Fruit fly (Drosophila melanogaster) whole organism, embryonic: ENCODE data around the gene pigs.

ENCODE experiments used
- Aef1 ChIP-seq: fragments of 200-800 bp; sonication (Bioruptor generic); IDR thresholded peaks from 3 replicates; pipeline ENCODE4 v1.3.6; 2022; ENCODE audit warnings: missing biosample characterization, missing genetic modification characterization
- Awh ChIP-seq: fragments of 200-800 bp; sonication (Bioruptor generic); IDR thresholded peaks from 2 replicates; pipeline ENCODE4, ENCODE4 v1.3.6; 2022; ENCODE audit warnings: missing biosample characterization, missing genetic modification characterization
- CG10543 ChIP-seq: fragments of 200-800 bp; sonication (Bioruptor generic); optimal IDR thresholded peaks from 3 replicates; lab custom pipeline; 2017; ENCODE audit warnings: missing biosample characterization, mild to moderate bottlenecking, missing genetic modification characterization, moderate library complexity
- CG11696 ChIP-seq: fragments of 200-800 bp; sonication (Bioruptor generic); IDR thresholded peaks from 2 replicates; pipeline ENCODE4 v1.3.6; 2022; ENCODE audit warnings: missing biosample characterization, missing genetic modification characterization
- CG12155 ChIP-seq: fragments of 200-800 bp; sonication (Bioruptor generic); optimal IDR thresholded peaks from 3 replicates; lab custom pipeline; 2016; ENCODE audit warnings: missing biosample characterization, missing genetic modification characterization
- CG12659 ChIP-seq: fragments of 200-800 bp; sonication (Bioruptor generic); optimal IDR thresholded peaks from 3 replicates; lab custom pipeline; 2017; ENCODE audit warnings: mild to moderate bottlenecking, missing biosample characterization, missing genetic modification reagents, missing genetic modification characterization
- CG13287 ChIP-seq: fragments of 200-800 bp; sonication (Bioruptor generic); IDR thresholded peaks from 2 replicates; pipeline ENCODE4 v1.3.6; 2022; ENCODE audit warnings: missing biosample characterization, missing genetic modification characterization; ENCODE audit not compliant: partially characterized antibody
- CG13424 ChIP-seq: fragments of 200-800 bp; sonication (Bioruptor generic); optimal IDR thresholded peaks from 2 replicates; lab custom pipeline; 2019; ENCODE audit warnings: missing biosample characterization, mild to moderate bottlenecking, missing genetic modification characterization, moderate library complexity
- CG14441 ChIP-seq: fragments of 200-800 bp; sonication (Bioruptor generic); IDR thresholded peaks from 2 replicates; pipeline ENCODE4 v1.3.6; 2022; ENCODE audit warnings: missing biosample characterization, missing genetic modification characterization
- CG14710 ChIP-seq: fragments of 200-800 bp; sonication (Bioruptor generic); optimal IDR thresholded peaks from 3 replicates; lab custom pipeline; 2019; ENCODE audit warnings: missing biosample characterization, mild to moderate bottlenecking, missing genetic modification characterization, moderate library complexity
- CG14860 ChIP-seq: fragments of 200-800 bp; sonication (Bioruptor generic); IDR thresholded peaks from 3 replicates; pipeline ENCODE4 v1.3.6; 2022; ENCODE audit warnings: missing biosample characterization, missing genetic modification characterization; ENCODE audit not compliant: partially characterized antibody
- CG1792 ChIP-seq: fragments of 200-800 bp; sonication (Bioruptor generic); optimal IDR thresholded peaks from 2 replicates; lab custom pipeline; 2016; ENCODE audit warnings: missing biosample characterization, missing genetic modification characterization
- CG2129 ChIP-seq: fragments of 200-800 bp; sonication (Bioruptor generic); IDR thresholded peaks from 2 replicates; pipeline ENCODE4 v1.3.6; 2022; ENCODE audit warnings: missing biosample characterization, missing genetic modification characterization; ENCODE audit not compliant: partially characterized antibody
- CG30403 ChIP-seq: fragments of 200-800 bp; sonication (Bioruptor generic); optimal IDR thresholded peaks from 3 replicates; lab custom pipeline; 2016; ENCODE audit warnings: missing biosample characterization, missing genetic modification characterization
- CG34376 ChIP-seq: fragments of 200-800 bp; sonication (Bioruptor generic); optimal IDR thresholded peaks from 2 replicates; lab custom pipeline; 2018; ENCODE audit warnings: missing biosample characterization, mild to moderate bottlenecking, missing genetic modification characterization
- CG5180 ChIP-seq: fragments of 200-800 bp; sonication (Bioruptor generic); optimal IDR thresholded peaks from 3 replicates; lab custom pipeline; 2017; ENCODE audit warnings: missing biosample characterization, missing genetic modification characterization, mild to moderate bottlenecking, moderate library complexity, missing genetic modification reagents
- CG6791 ChIP-seq: fragments of 200-800 bp; sonication (Bioruptor generic); IDR thresholded peaks from 3 replicates; pipeline ENCODE4 v1.3.6; 2022; ENCODE audit warnings: missing biosample characterization, missing genetic modification characterization; ENCODE audit not compliant: partially characterized antibody
- CG8359 ChIP-seq: fragments of 200-800 bp; sonication (Bioruptor generic); optimal IDR thresholded peaks from 2 replicates; lab custom pipeline; 2017; ENCODE audit warnings: missing biosample characterization, mild to moderate bottlenecking, missing genetic modification characterization, borderline replicate concordance
- CG9727 ChIP-seq: fragments of 200-800 bp; sonication (Bioruptor generic); optimal IDR thresholded peaks from 3 replicates; lab custom pipeline; 2017; ENCODE audit warnings: missing biosample characterization, mild to moderate bottlenecking, missing genetic modification characterization
- CrebB ChIP-seq: fragments of 200-800 bp; sonication (Bioruptor generic); optimal IDR thresholded peaks from 3 replicates; lab custom pipeline; 2018; ENCODE audit warnings: missing biosample characterization, mild to moderate bottlenecking, missing genetic modification characterization
- D ChIP-seq, 2 experiments: fragments of 200-800 bp in 1 of 2; fragments of >200 bp in 1 of 2; sonication (Bioruptor generic) in 1 of 2; optimal IDR thresholded peaks; 2 replicates in 1 of 2; 3 replicates in 1 of 2; lab custom pipeline; 2017; ENCODE audit warnings: mild to moderate bottlenecking in 1 of 2, missing biosample characterization in 1 of 2, missing genetic modification characterization in 1 of 2, missing genetic modification reagents in 1 of 2
- D19A ChIP-seq: fragments of 200-800 bp; optimal IDR thresholded peaks from 3 replicates; lab custom pipeline; 2019; ENCODE audit warnings: missing biosample characterization, mild to moderate bottlenecking, missing genetic modification characterization, moderate library complexity
- Dip2 ChIP-seq: fragments of 200-800 bp; sonication (Bioruptor generic); IDR thresholded peaks from 2 replicates; pipeline ENCODE4 v1.3.6; 2022; ENCODE audit warnings: missing biosample characterization, missing genetic modification characterization
- Gsc ChIP-seq: fragments of 200-800 bp; sonication (Bioruptor generic); IDR thresholded peaks from 2 replicates; pipeline ENCODE4 v1.3.6; 2022; ENCODE audit warnings: missing biosample characterization, missing genetic modification characterization
- btn ChIP-seq: fragments of 200-800 bp; sonication (Bioruptor generic); optimal IDR thresholded peaks from 2 replicates; lab custom pipeline; 2016; ENCODE audit warnings: missing biosample characterization, missing genetic modification characterization
- cg ChIP-seq: fragments of 200-800 bp; sonication (Bioruptor generic); optimal IDR thresholded peaks from 3 replicates; lab custom pipeline; 2019; ENCODE audit warnings: missing biosample characterization, mild to moderate bottlenecking, missing genetic modification characterization, moderate library complexity
- chinmo ChIP-seq: fragments of 200-800 bp; sonication (Bioruptor generic); IDR thresholded peaks from 4 replicates; pipeline ENCODE4 v1.3.6; 2022; ENCODE audit warnings: missing biosample characterization, missing genetic modification characterization; ENCODE audit not compliant: partially characterized antibody
- da ChIP-seq: fragments of 200-800 bp; sonication (Bioruptor generic); optimal IDR thresholded peaks from 2 replicates; lab custom pipeline; 2016; ENCODE audit warnings: missing biosample characterization, missing genetic modification characterization
- dan ChIP-seq: fragments of 200-800 bp; sonication (Bioruptor generic); IDR thresholded peaks from 2 replicates; pipeline ENCODE4 v1.3.6; 2022; ENCODE audit warnings: missing biosample characterization, missing genetic modification characterization
- dm ChIP-seq: fragments of 200-800 bp; sonication (Bioruptor generic); optimal IDR thresholded peaks from 3 replicates; lab custom pipeline; 2016; ENCODE audit warnings: missing biosample characterization, missing genetic modification characterization
- dmrt99B ChIP-seq: fragments of 200-800 bp; sonication (Bioruptor generic); optimal IDR thresholded peaks from 2 replicates; lab custom pipeline; 2018; ENCODE audit warnings: missing biosample characterization, mild to moderate bottlenecking, missing genetic modification characterization, moderate library complexity
- fd102C ChIP-seq: fragments of 200-800 bp; sonication (Bioruptor generic); optimal IDR thresholded peaks from 2 replicates; lab custom pipeline; 2018; ENCODE audit warnings: missing biosample characterization, mild to moderate bottlenecking, missing genetic modification characterization, moderate library complexity
- fu2 ChIP-seq: fragments of 200-800 bp; sonication (Bioruptor generic); optimal IDR thresholded peaks from 2 replicates; lab custom pipeline; 2016; ENCODE audit warnings: missing biosample characterization, missing genetic modification characterization
- hkb ChIP-seq, 2 experiments: fragments of 200-800 bp in 1 of 2; fragments of >200 bp in 1 of 2; sonication (Bioruptor generic) in 1 of 2; IDR thresholded peaks in 1 of 2; optimal IDR thresholded peaks in 1 of 2; 2 replicates each; pipeline versions ENCODE4 v1.3.6 to Lab custom; 2017 to 2022; ENCODE audit warnings: missing biosample characterization in 1 of 2, missing genetic modification characterization in 1 of 2
- hth ChIP-seq: fragments of >200 bp; optimal IDR thresholded peaks from 2 replicates; lab custom pipeline; 2017; ENCODE audit warnings: inconsistent platforms
- insv ChIP-seq, 2 experiments: fragments of 200-800 bp; sonication (Bioruptor generic); optimal IDR thresholded peaks; 3 replicates each; lab custom pipeline; 2016 to 2018; ENCODE audit warnings: missing biosample characterization in 2 of 2, missing genetic modification characterization in 2 of 2
- lola ChIP-seq, 3 experiments: fragments of >200 bp in 2 of 3; fragments of 200-800 bp in 1 of 3; sonication (Bioruptor generic) in 1 of 3; optimal IDR thresholded peaks; 2 replicates each; lab custom pipeline; 2017 to 2019; ENCODE audit warnings: missing biosample characterization in 3 of 3, missing genetic modification characterization in 3 of 3, mild to moderate bottlenecking in 1 of 3, moderate library complexity in 1 of 3
- nerfin-2 ChIP-seq: fragments of 200-800 bp; sonication (Bioruptor generic); IDR thresholded peaks from 2 replicates; pipeline ENCODE4 v1.3.6; 2022; ENCODE audit warnings: missing biosample characterization, missing genetic modification characterization; ENCODE audit not compliant: partially characterized antibody
- nom ChIP-seq: fragments of 200-800 bp; sonication (Bioruptor generic); optimal IDR thresholded peaks from 2 replicates; lab custom pipeline; 2017; ENCODE audit warnings: missing biosample characterization, missing genetic modification characterization, mild to moderate bottlenecking, moderate library complexity, missing genetic modification reagents
- pho ChIP-seq: fragments of 200-800 bp; sonication (Bioruptor generic); optimal IDR thresholded peaks from 2 replicates; lab custom pipeline; 2016; ENCODE audit warnings: missing biosample characterization, missing genetic modification characterization
- schlank ChIP-seq: fragments of 200-800 bp; sonication (Bioruptor generic); optimal IDR thresholded peaks from 2 replicates; lab custom pipeline; 2018; ENCODE audit warnings: missing biosample characterization, mild to moderate bottlenecking, missing genetic modification characterization
- sd ChIP-seq: fragments of 200-800 bp; sonication (Bioruptor generic); optimal IDR thresholded peaks from 3 replicates; lab custom pipeline; 2018; ENCODE audit warnings: missing biosample characterization, mild to moderate bottlenecking, missing genetic modification characterization, moderate library complexity
- sqz ChIP-seq: fragments of 200-800 bp; sonication (Bioruptor generic); optimal IDR thresholded peaks from 3 replicates; lab custom pipeline; 2018; ENCODE audit warnings: missing biosample characterization, mild to moderate bottlenecking, missing genetic modification characterization
- tap ChIP-seq: fragments of 200-800 bp; optimal IDR thresholded peaks from 3 replicates; lab custom pipeline; 2019; ENCODE audit warnings: missing biosample characterization, mild to moderate bottlenecking, missing genetic modification characterization, moderate library complexity
- tll ChIP-seq, 2 experiments: fragments of 200-800 bp in 1 of 2; fragments of >200 bp in 1 of 2; sonication (Bioruptor generic) in 1 of 2; optimal IDR thresholded peaks; 2 replicates each; lab custom pipeline; 2017 to 2019; ENCODE audit warnings: missing biosample characterization in 2 of 2, missing genetic modification characterization in 2 of 2, mild to moderate bottlenecking in 1 of 2, moderate library complexity in 1 of 2
- wek ChIP-seq: fragments of 200-800 bp; sonication (Bioruptor generic); optimal IDR thresholded peaks from 3 replicates; lab custom pipeline; 2018; ENCODE audit warnings: missing biosample characterization, mild to moderate bottlenecking, missing genetic modification characterization, moderate library complexity

pigs gene

DNA sequence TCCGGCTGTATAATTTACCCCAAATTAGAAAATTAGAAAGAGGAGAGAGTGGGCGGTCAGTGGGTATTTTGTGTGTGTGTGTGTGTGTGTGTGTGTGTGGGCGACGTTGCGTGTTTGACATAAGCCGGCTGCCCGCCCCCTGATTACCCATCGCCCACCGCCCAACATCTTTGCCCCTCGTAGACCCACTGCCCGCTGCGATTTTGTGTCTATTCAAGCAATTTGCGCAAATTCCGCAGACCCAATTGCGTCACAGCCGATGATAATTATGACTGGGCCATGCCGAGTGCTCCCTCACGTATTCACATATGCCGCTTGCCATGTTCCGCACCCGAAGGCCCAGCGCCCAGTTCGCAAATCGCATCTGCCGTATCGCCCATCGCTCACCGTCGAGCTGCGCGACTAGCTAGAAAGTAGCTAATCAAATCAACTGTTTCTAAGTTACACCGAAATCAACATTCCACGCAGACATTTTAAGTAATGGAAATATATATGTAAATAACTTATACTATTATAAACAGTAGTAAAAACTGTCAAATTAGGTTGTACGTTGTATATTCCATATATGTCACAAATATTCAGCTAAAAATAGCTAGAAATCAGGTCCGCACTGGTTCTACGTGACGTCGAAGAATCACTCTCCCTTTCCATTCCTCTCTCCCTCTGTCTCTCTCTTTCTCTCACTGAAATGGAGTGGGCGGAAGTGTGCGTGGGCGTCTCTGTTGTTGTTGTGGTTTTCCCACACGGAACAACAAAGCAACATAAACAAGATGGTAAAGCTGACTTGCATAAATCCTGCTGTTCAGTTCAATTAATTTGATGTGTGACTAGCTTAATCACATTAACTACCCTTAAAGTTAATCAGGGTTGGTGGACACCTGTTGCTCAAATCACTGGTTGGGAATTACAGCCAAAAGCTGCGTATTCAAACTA lies 57.0 kb downstream of the pigs start (continued):
- TF ChIP-seq lola (GFP tag; optimal IDR thresholded peaks at IDR 0.05; lab: Kevin White, UChicago), result peak in 1 of 3 experiments; percentile 28
- no peak for TF ChIP-seq pho
- TF ChIP-seq CG30403 (GFP tag; lab: Kevin White, UChicago), result peak; percentile 35
- no peak for TF ChIP-seq Awh (GFP tag; lab: Robert Waterston, UW)
- TF ChIP-seq D19A (tag; lab: Kevin White, UChicago), result peak; percentile 42
- peak; percentile 2 for TF ChIP-seq CG12155 (GFP tag; lab: Kevin White, UChicago)
- no peak for TF ChIP-seq fd102C (GFP tag; lab: Kevin White, UChicago)
- peak; percentile 63 for TF ChIP-seq CG13424 (tag; lab: Kevin White, UChicago)
- TF ChIP-seq CG13287 (GFP tag; lab: Robert Waterston, UW), result peak; percentile 48
- TF ChIP-seq CG5180 (GFP tag; lab: Kevin White, UChicago), result peak; percentile 11
- no peak for TF ChIP-seq Dip2 (GFP tag; lab: Robert Waterston, UW)
- TF ChIP-seq hth (lab: Kevin White, UChicago), result no peak
- no peak for TF ChIP-seq CG2129 (GFP tag; lab: Robert Waterston, UW)
- TF ChIP-seq CG14441 (GFP tag; lab: Robert Waterston, UW), result 0 out of 2 replicates have a peak, but pooled peaks have one; percentile 28
- TF ChIP-seq CG12659, result peak; percentile 30
- TF ChIP-seq btn (GFP tag; lab: Kevin White, UChicago), result no peak
- TF ChIP-seq nerfin-2 (GFP tag; lab: Robert Waterston, UW), result no peak
- no peak for TF ChIP-seq da (GFP tag; lab: Kevin White, UChicago)
- TF ChIP-seq CG1792 (GFP tag; lab: Kevin White, UChicago), result no peak
- no peak for TF ChIP-seq D (optimal IDR thresholded peaks at IDR 0.05; lab: Kevin White, UChicago)
- no peak for TF ChIP-seq D (GFP tag; optimal IDR thresholded peaks at IDR 0.05; lab: Kevin White, UChicago)
- TF ChIP-seq dan, result no peak
- TF ChIP-seq nom (GFP tag; lab: Kevin White, UChicago), result peak; percentile 63
- no peak for TF ChIP-seq Aef1 (GFP tag; lab: Robert Waterston, UW)
- peak; percentile 5 for TF ChIP-seq cg (GFP tag; lab: Kevin White, UChicago)
- no peak for TF ChIP-seq CG14860 (GFP tag; lab: Robert Waterston, UW)
- peak; percentile 93 for TF ChIP-seq sd (tag; lab: Kevin White, UChicago)
- TF ChIP-seq CG34376 (GFP tag; lab: Kevin White, UChicago), result peak; percentile 82
- TF ChIP-seq tap (tag; lab: Kevin White, UChicago), result peak; percentile 22
- peak; percentile 37 for TF ChIP-seq schlank (tag; lab: Kevin White, UChicago)
- TF ChIP-seq Gsc (GFP tag; lab: Robert Waterston, UW), result no peak
- no peak for TF ChIP-seq chinmo (GFP tag; lab: Robert Waterston, UW)
- TF ChIP-seq tll (GFP tag; optimal IDR thresholded peaks at IDR 0.05; lab: Kevin White, UChicago), result peak in 1 of 2 experiments; percentile 38
- TF ChIP-seq sqz (GFP tag; lab: Kevin White, UChicago), result peak; percentile 70
- no peak for TF ChIP-seq wek
- no peak for TF ChIP-seq CG11696
- no peak for TF ChIP-seq insv (GFP tag; optimal IDR thresholded peaks at IDR 0.05; lab: Kevin White, UChicago)
- TF ChIP-seq CrebB, result peak; percentile 67
- no peak for TF ChIP-seq CG6791 (GFP tag; lab: Robert Waterston, UW)
- peak; percentile 49 for TF ChIP-seq dmrt99B (tag; lab: Kevin White, UChicago)
- peak; percentile 83 for TF ChIP-seq CG10543 (GFP tag; lab: Kevin White, UChicago)
- peak; percentile 32 for TF ChIP-seq CG14710
- TF ChIP-seq dm (GFP tag; lab: Kevin White, UChicago), result no peak
- peak; percentile 45 for TF ChIP-seq CG9727 (GFP tag; lab: Kevin White, UChicago)
- no peak for TF ChIP-seq fu2 (GFP tag; lab: Kevin White, UChicago)
- TF ChIP-seq CG8359, result no peak
- no peak for TF ChIP-seq hkb (optimal IDR thresholded peaks at IDR 0.05; lab: Kevin White, UChicago)
- peak; percentile 64 for TF ChIP-seq hkb (GFP tag; IDR thresholded peaks at IDR 0.05; lab: Robert Waterston, UW)
